Worm (Caenorhabditis elegans) whole organism, L2 larva: ENCODE results near the gene F43C11.11.

Experiments used
- ama-1 ChIP-seq: fragments of 150-350 bp; optimal IDR thresholded peaks from 2 replicates; lab custom pipeline; 2018; ENCODE audit warnings: inconsistent platforms
- blmp-1 ChIP-seq: sonication (generic microtip); optimal IDR thresholded peaks from 2 replicates; lab custom pipeline; 2017; ENCODE audit warnings: missing genetic modification characterization, mild to moderate bottlenecking, missing compliant biosample characterization, antibody characterized with exemption, moderate library complexity; ENCODE audit not compliant: insufficient read depth
- lsy-2 ChIP-seq, 2 experiments: fragments of 150-350 bp in 1 of 2; sonication (generic microtip) in 1 of 2; optimal IDR thresholded peaks; 2 replicates each; lab custom pipeline; 2014 to 2017; ENCODE audit warnings: missing biosample characterization in 2 of 2, missing genetic modification characterization in 2 of 2
- mab-5 ChIP-seq: fragments of 150-350 bp; optimal IDR thresholded peaks from 2 replicates; lab custom pipeline; 2014; ENCODE audit warnings: missing biosample characterization, missing genetic modification characterization
- nhr-11 ChIP-seq: fragments of 150-350 bp; optimal IDR thresholded peaks from 2 replicates; lab custom pipeline; 2014; ENCODE audit warnings: missing biosample characterization, missing genetic modification characterization
- nhr-21 ChIP-seq: fragments of 150-350 bp; optimal IDR thresholded peaks from 2 replicates; lab custom pipeline; 2014; ENCODE audit warnings: missing biosample characterization, missing genetic modification characterization
- nhr-237 ChIP-seq: fragments of 150-350 bp; optimal IDR thresholded peaks from 2 replicates; lab custom pipeline; 2014; ENCODE audit warnings: missing biosample characterization, missing genetic modification characterization

ce11 chrII:2317883-2318357, 45.7 kb downstream of the F43C11.11 start, which contains the start of the genes ZK1240.5 and ZK1240.9:
- TF ChIP-seq ama-1 (no peak), nhr-21 (tag; lab: Kevin White, UChicago) (no peak), nhr-11 (no peak), blmp-1 (no peak), nhr-237 (tag; lab: Kevin White, UChicago) (no peak), mab-5 (no peak), lsy-2 (tag; optimal IDR thresholded peaks at IDR 0.05; lab: Kevin White, UChicago) (no peak)
